Fruit fly (Drosophila melanogaster): Measurements from ENCODE around the gene qin.

Gene qin

dm6 chr3R:18616007-18616406 lies 25.2 kb downstream of the qin start:
- no peak for TF ChIP-seq OdsH (GFP tag; optimal IDR thresholded peaks at IDR 0.05)

DNA sequence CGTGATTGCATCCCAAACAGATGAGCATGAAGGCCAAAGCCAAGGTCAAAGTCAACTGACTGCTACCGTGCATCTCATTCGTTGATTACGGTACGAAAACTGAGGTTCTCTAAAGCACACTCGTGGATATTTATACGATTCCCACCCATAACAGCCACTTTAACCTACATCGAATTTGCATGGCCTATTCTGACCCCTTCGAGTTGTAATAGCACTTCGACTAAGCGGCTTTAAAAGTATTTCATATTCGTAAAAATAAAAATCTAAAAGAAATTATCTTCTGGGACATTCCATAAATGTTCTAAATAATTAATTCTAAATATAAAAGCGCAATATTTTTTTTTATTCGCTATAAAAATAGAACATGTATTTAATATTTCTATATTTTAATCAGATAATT lies 26.6 kb downstream of the qin start, which contains the start of gene CG7695:
Gene CG7695 (minus strand): TSS at position 101 of the 400 bp plus-strand sequence.
- TF ChIP-seq Abd-B (GFP tag; optimal IDR thresholded peaks at IDR 0.05) (no peak), N (GFP tag; optimal IDR thresholded peaks at IDR 0.05) (no peak), dl (GFP tag; optimal IDR thresholded peaks at IDR 0.05; ENCODE audit: insufficient read depth in 1 of 2, partially characterized antibody in 2 of 2) (no peak), dsf (GFP tag; optimal IDR thresholded peaks at IDR 0.05; ENCODE audit: borderline replicate concordance) (no peak)

- no peak for TF ChIP-seq Dif (GFP tag; optimal IDR thresholded peaks at IDR 0.05; ENCODE audit: partially characterized antibody)
- TF ChIP-seq Sp1 (GFP tag; optimal IDR thresholded peaks at IDR 0.05) = no peak
Observed at dm6 chr3R:18619451-18619942, 28.7 kb downstream of the qin start.

DNA sequence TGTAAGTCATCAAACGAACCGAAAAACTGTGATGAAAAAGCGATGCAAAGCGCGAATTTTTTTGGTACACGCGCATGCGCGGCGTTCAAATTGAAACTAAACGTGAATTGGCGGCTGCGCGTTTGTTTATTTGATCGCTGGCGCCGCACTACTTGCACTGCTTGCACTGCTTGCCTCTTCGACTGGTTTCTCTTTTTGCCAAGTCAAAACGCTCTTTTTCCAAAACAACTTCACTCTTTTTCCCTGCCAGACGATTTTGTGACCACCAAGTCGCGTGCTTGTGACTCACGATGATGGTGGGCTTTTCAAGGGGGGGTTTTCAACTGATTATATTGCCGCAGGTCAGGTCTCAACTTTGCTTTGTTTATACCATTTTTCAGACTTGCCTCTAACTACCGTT lies 30.4 kb downstream of the qin start, which contains the start of gene CG14304:
Gene CG14304 (minus strand): TSS at position 98 of the 400 bp plus-strand sequence.
- TF ChIP-seq jim (GFP tag; optimal IDR thresholded peaks at IDR 0.05) (no peak), Rel (GFP tag; optimal IDR thresholded peaks at IDR 0.05) (no peak), Rel (tag; optimal IDR thresholded peaks at IDR 0.05) (no peak), GATAd (GFP tag; optimal IDR thresholded peaks at IDR 0.05) (no peak), tai (GFP tag; optimal IDR thresholded peaks at IDR 0.05) (no peak), fru (GFP tag; optimal IDR thresholded peaks at IDR 0.05) (no peak), Myc (optimal IDR thresholded peaks at IDR 0.05) (no peak), pan (optimal IDR thresholded peaks at IDR 0.05) (no peak), dsf (GFP tag; optimal IDR thresholded peaks at IDR 0.05; ENCODE audit: borderline replicate concordance) (no peak), Hr78 (GFP tag; optimal IDR thresholded peaks at IDR 0.05) (no peak), usp (GFP tag; optimal IDR thresholded peaks at IDR 0.05) (no peak), h (GFP tag; optimal IDR thresholded peaks at IDR 0.05) (no peak)

dm6 chr3R:18624541-18624940 lies 33.7 kb downstream of the qin start:
- TF ChIP-seq h (GFP tag; optimal IDR thresholded peaks at IDR 0.05) = peak; percentile 17
- TF ChIP-seq jim (GFP tag; optimal IDR thresholded peaks at IDR 0.05) = no peak

DNA sequence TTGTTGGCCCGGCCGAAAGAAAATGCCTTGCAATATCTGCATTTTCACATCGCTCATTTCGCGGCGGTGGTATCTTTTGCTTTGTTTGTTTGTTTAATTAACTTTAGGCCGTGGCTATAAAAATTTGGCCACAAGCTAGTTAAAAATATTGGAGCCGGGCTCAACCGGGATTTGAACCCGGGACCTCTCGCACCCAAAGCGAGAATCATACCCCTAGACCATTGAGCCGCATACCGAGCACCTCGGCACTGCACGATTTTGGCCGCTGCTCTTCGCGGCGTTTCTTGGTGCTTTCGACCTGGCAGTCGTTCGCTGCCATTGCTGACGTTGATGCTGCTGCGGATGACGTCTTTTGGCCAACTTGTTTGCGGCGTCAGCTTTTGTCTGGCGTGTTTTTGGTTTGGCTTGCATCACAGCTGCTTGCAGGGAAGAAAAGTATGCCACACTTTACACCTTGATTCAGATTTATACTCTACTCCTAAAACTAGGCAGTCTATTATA lies 37.5 kb downstream of the qin start:
- TF ChIP-seq CrebA (GFP tag; optimal IDR thresholded peaks at IDR 0.05; ENCODE audit: borderline replicate concordance) (peak; percentile 18), br (GFP tag; optimal IDR thresholded peaks at IDR 0.05) (no peak), Myc (optimal IDR thresholded peaks at IDR 0.05) (peak; percentile 93), Vsx2 (GFP tag; optimal IDR thresholded peaks at IDR 0.05; ENCODE audit: partially characterized antibody) (peak; percentile 48), HLH106 (tag; optimal IDR thresholded peaks at IDR 0.05) (peak; percentile 4)

DNA sequence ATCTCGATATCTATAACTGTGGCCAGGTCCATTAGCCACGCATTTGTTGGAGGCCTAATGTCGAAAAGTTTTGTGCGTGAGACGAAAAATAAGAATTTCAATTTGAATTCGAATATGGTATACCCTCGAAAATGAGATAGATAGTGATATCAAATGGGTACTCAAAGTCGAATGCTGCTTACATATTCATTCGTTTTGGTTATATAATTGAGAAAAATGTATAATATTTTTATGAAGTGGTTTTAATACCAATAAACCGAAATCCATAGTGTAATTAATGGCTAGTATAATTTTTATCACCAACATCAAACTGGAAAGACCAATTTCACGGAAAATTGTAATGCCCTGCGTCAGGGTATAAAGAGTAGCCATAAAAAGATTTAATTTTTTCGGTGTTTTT lies 42.3 kb downstream of the qin start:
- TF ChIP-seq Hnf4 (GFP tag; optimal IDR thresholded peaks at IDR 0.05) (no peak), Vsx2 (GFP tag; optimal IDR thresholded peaks at IDR 0.05; ENCODE audit: partially characterized antibody) (no peak), CrebA (GFP tag; optimal IDR thresholded peaks at IDR 0.05; ENCODE audit: borderline replicate concordance) (no peak), h (GFP tag; optimal IDR thresholded peaks at IDR 0.05) (peak; percentile 12)

dm6 chr3R:18639662-18640061 lies 48.8 kb downstream of the qin start:
- TF ChIP-seq HLH106 (tag; optimal IDR thresholded peaks at IDR 0.05) (peak; percentile 1), h (GFP tag; optimal IDR thresholded peaks at IDR 0.05) (no peak)

DNA sequence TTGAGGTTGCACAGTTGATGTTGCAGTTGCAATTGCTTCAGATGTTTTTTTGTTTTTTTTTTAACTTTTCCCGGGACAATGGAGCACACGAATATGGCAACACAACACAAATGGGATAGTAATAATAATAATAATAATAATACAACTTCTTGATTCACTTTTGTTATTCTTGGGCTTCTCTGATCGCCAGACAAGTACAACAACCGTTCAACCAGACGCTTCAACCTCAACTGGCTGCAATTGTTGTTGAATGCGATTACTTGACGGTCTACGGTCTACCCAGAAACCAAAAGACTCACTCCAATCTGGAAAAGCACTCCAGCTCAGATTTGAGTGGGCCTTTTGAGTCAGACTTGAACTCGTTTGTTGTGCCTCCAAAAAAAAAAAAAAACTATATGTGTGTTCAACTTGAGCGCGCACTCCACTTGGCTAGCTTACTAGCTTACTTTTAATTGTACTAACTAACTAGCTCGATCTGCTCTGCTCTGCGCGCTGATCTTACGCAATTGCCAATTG lies 50.5 kb downstream of the qin start, which contains the start of gene CG14301:
Gene CG14301 (minus strand): TSS at position 216 of the 516 bp plus-strand sequence.
- TF ChIP-seq br (GFP tag; optimal IDR thresholded peaks at IDR 0.05) (no peak), Dif (GFP tag; optimal IDR thresholded peaks at IDR 0.05; ENCODE audit: partially characterized antibody) (no peak), woc (GFP tag; optimal IDR thresholded peaks at IDR 0.05) (no peak), dl (GFP tag; optimal IDR thresholded peaks at IDR 0.05; ENCODE audit: insufficient read depth in 1 of 2, partially characterized antibody in 2 of 2) (no peak)
